Fruit fly (Drosophila melanogaster) whole organism, embryonic: ENCODE data around the gene ftz-f1.

ENCODE experiments used
- Adf1 ChIP-seq: fragments of 200-800 bp; sonication (Bioruptor generic); IDR thresholded peaks from 2 replicates; pipeline ENCODE4 v1.3.6; 2022; ENCODE audit warnings: missing biosample characterization, missing genetic modification characterization
- CG10267 ChIP-seq: fragments of 200-800 bp; sonication (Bioruptor generic); optimal IDR thresholded peaks from 2 replicates; lab custom pipeline; 2018; ENCODE audit warnings: missing biosample characterization, mild to moderate bottlenecking, missing genetic modification characterization, moderate library complexity
- CG12236 ChIP-seq: fragments of 200-800 bp; sonication (Bioruptor generic); optimal IDR thresholded peaks from 2 replicates; lab custom pipeline; 2016; ENCODE audit warnings: missing biosample characterization, missing genetic modification characterization
- CG12299 ChIP-seq: fragments of 200-800 bp; sonication (Bioruptor generic); optimal IDR thresholded peaks from 2 replicates; lab custom pipeline; 2018; ENCODE audit warnings: missing biosample characterization, mild to moderate bottlenecking, missing genetic modification characterization
- CG1233 ChIP-seq: fragments of 200-800 bp; sonication (Bioruptor generic); optimal IDR thresholded peaks from 4 replicates; lab custom pipeline; 2018; ENCODE audit warnings: missing biosample characterization, mild to moderate bottlenecking, missing genetic modification characterization
- CG15269 ChIP-seq: fragments of 200-800 bp; sonication (Bioruptor generic); optimal IDR thresholded peaks from 2 replicates; lab custom pipeline; 2018; ENCODE audit warnings: missing biosample characterization, mild to moderate bottlenecking, missing genetic modification characterization, moderate library complexity
- CG15514 ChIP-seq: fragments of 200-800 bp; sonication (Bioruptor generic); optimal IDR thresholded peaks from 3 replicates; lab custom pipeline; 2017; ENCODE audit warnings: missing biosample characterization, missing genetic modification characterization, mild to moderate bottlenecking, moderate library complexity, missing genetic modification reagents
- CG17361 ChIP-seq: fragments of 200-800 bp; sonication (Bioruptor generic); IDR thresholded peaks from 3 replicates; pipeline ENCODE4 v1.3.6; 2022; ENCODE audit warnings: missing biosample characterization, missing genetic modification characterization
- CG17829 ChIP-seq: fragments of 200-800 bp; optimal IDR thresholded peaks from 2 replicates; lab custom pipeline; 2019; ENCODE audit warnings: missing biosample characterization, mild to moderate bottlenecking, missing genetic modification characterization, moderate library complexity
- CG2120 ChIP-seq: fragments of 200-800 bp; sonication (Bioruptor generic); optimal IDR thresholded peaks from 3 replicates; lab custom pipeline; 2016; ENCODE audit warnings: missing biosample characterization, missing genetic modification characterization
- CG2129 ChIP-seq: fragments of 200-800 bp; sonication (Bioruptor generic); IDR thresholded peaks from 2 replicates; pipeline ENCODE4 v1.3.6; 2022; ENCODE audit warnings: missing biosample characterization, missing genetic modification characterization; ENCODE audit not compliant: partially characterized antibody
- CG2712 ChIP-seq: fragments of 200-800 bp; optimal IDR thresholded peaks from 3 replicates; lab custom pipeline; 2019; ENCODE audit warnings: missing biosample characterization, mild to moderate bottlenecking, missing genetic modification characterization, moderate library complexity
- CG34422 ChIP-seq: fragments of 200-800 bp; sonication (Bioruptor generic); IDR thresholded peaks from 3 replicates; pipeline ENCODE4 v1.3.6; 2022; ENCODE audit warnings: missing biosample characterization, missing genetic modification characterization
- CG5953 ChIP-seq: fragments of 200-800 bp; sonication (Bioruptor generic); IDR thresholded peaks from 2 replicates; pipeline ENCODE4 v1.3.6; 2022; ENCODE audit warnings: missing biosample characterization, missing genetic modification characterization
- CG9727 ChIP-seq: fragments of 200-800 bp; sonication (Bioruptor generic); optimal IDR thresholded peaks from 3 replicates; lab custom pipeline; 2017; ENCODE audit warnings: missing biosample characterization, mild to moderate bottlenecking, missing genetic modification characterization
- D19A ChIP-seq: fragments of 200-800 bp; optimal IDR thresholded peaks from 3 replicates; lab custom pipeline; 2019; ENCODE audit warnings: missing biosample characterization, mild to moderate bottlenecking, missing genetic modification characterization, moderate library complexity
- Dek ChIP-seq: fragments of 200-800 bp; sonication (Bioruptor generic); optimal IDR thresholded peaks from 3 replicates; lab custom pipeline; 2019; ENCODE audit warnings: missing biosample characterization, mild to moderate bottlenecking, missing genetic modification characterization, moderate library complexity
- Dp ChIP-seq: fragments of 200-800 bp; sonication (Bioruptor generic); optimal IDR thresholded peaks from 2 replicates; lab custom pipeline; 2018; ENCODE audit warnings: missing biosample characterization, mild to moderate bottlenecking, missing genetic modification characterization, moderate library complexity
- E2f2 ChIP-seq: fragments of 200-800 bp; sonication (Bioruptor generic); IDR thresholded peaks from 2 replicates; pipeline ENCODE4 v1.3.6; 2022; ENCODE audit warnings: missing biosample characterization, missing genetic modification characterization
- HLH4C ChIP-seq: fragments of 200-800 bp; sonication (Bioruptor generic); IDR thresholded peaks from 3 replicates; pipeline ENCODE4 v1.3.6; 2022; ENCODE audit warnings: missing biosample characterization, missing genetic modification characterization; ENCODE audit not compliant: partially characterized antibody
- HLH54F ChIP-seq: fragments of 200-800 bp; sonication (Bioruptor generic); optimal IDR thresholded peaks from 3 replicates; lab custom pipeline; 2016; ENCODE audit warnings: missing biosample characterization, missing genetic modification characterization
- HmgZ ChIP-seq: fragments of 200-800 bp; sonication (Bioruptor generic); optimal IDR thresholded peaks from 2 replicates; lab custom pipeline; 2018; ENCODE audit warnings: missing biosample characterization, mild to moderate bottlenecking, missing genetic modification characterization
- Hr3 ChIP-seq: fragments of 200-800 bp; sonication (Bioruptor generic); optimal IDR thresholded peaks from 3 replicates; lab custom pipeline; 2016; ENCODE audit warnings: missing biosample characterization, missing genetic modification characterization
- Lhr ChIP-seq: fragments of 200-800 bp; sonication (Bioruptor generic); optimal IDR thresholded peaks from 3 replicates; lab custom pipeline; 2017; ENCODE audit warnings: mild to moderate bottlenecking, missing biosample characterization, missing genetic modification reagents, missing genetic modification characterization
- MESR4 ChIP-seq: fragments of 200-800 bp; sonication (Bioruptor generic); optimal IDR thresholded peaks from 2 replicates; lab custom pipeline; 2018; ENCODE audit warnings: missing biosample characterization, mild to moderate bottlenecking, missing genetic modification characterization, moderate library complexity
- Meics ChIP-seq: fragments of 200-800 bp; sonication (Bioruptor generic); optimal IDR thresholded peaks from 2 replicates; lab custom pipeline; 2017; ENCODE audit warnings: missing biosample characterization, mild to moderate bottlenecking, missing genetic modification characterization
- NfI ChIP-seq: fragments of 200-800 bp; sonication (Bioruptor generic); optimal IDR thresholded peaks from 3 replicates; lab custom pipeline; 2018; ENCODE audit warnings: missing biosample characterization, mild to moderate bottlenecking, missing genetic modification characterization, moderate library complexity
- PHDP ChIP-seq: fragments of 200-800 bp; sonication (Bioruptor generic); optimal IDR thresholded peaks from 3 replicates; lab custom pipeline; 2018; ENCODE audit warnings: missing biosample characterization, mild to moderate bottlenecking, missing genetic modification characterization, moderate library complexity
- Scr ChIP-seq: fragments of 200-800 bp; sonication (Bioruptor generic); IDR thresholded peaks from 2 replicates; pipeline ENCODE4 v1.3.6; 2022; ENCODE audit warnings: missing biosample characterization, missing genetic modification characterization; ENCODE audit not compliant: partially characterized antibody
- cad ChIP-seq: fragments of >200 bp; optimal IDR thresholded peaks from 2 replicates; lab custom pipeline; 2017; ENCODE audit warnings: missing biosample characterization, missing genetic modification characterization
- dmrt99B ChIP-seq: fragments of 200-800 bp; sonication (Bioruptor generic); optimal IDR thresholded peaks from 2 replicates; lab custom pipeline; 2018; ENCODE audit warnings: missing biosample characterization, mild to moderate bottlenecking, missing genetic modification characterization, moderate library complexity
- fd102C ChIP-seq: fragments of 200-800 bp; sonication (Bioruptor generic); optimal IDR thresholded peaks from 2 replicates; lab custom pipeline; 2018; ENCODE audit warnings: missing biosample characterization, mild to moderate bottlenecking, missing genetic modification characterization, moderate library complexity
- gem ChIP-seq: fragments of 200-800 bp; sonication (Bioruptor generic); optimal IDR thresholded peaks from 2 replicates; lab custom pipeline; 2019; ENCODE audit warnings: missing biosample characterization, mild to moderate bottlenecking, missing genetic modification characterization, moderate library complexity
- gfzf ChIP-seq: fragments of 200-800 bp; sonication (Bioruptor generic); optimal IDR thresholded peaks from 2 replicates; lab custom pipeline; 2016; ENCODE audit warnings: missing biosample characterization, mild to moderate bottlenecking, missing genetic modification characterization, moderate library complexity
- kah ChIP-seq: fragments of 200-800 bp; sonication (Bioruptor generic); optimal IDR thresholded peaks from 2 replicates; lab custom pipeline; 2018; ENCODE audit warnings: missing biosample characterization, mild to moderate bottlenecking, missing genetic modification characterization
- kni ChIP-seq: fragments of 200-800 bp; sonication (Bioruptor generic); optimal IDR thresholded peaks from 3 replicates; lab custom pipeline; 2017; ENCODE audit warnings: mild to moderate bottlenecking, missing biosample characterization, missing genetic modification reagents, missing genetic modification characterization
- lab ChIP-seq: fragments of 200-800 bp; sonication (Bioruptor generic); optimal IDR thresholded peaks from 3 replicates; lab custom pipeline; 2017; ENCODE audit warnings: missing biosample characterization, missing genetic modification characterization, mild to moderate bottlenecking, moderate library complexity, missing genetic modification reagents
- lilli ChIP-seq: fragments of 200-800 bp; sonication (Bioruptor generic); optimal IDR thresholded peaks from 3 replicates; lab custom pipeline; 2016; ENCODE audit warnings: missing biosample characterization, missing genetic modification characterization
- odd ChIP-seq: fragments of 200-800 bp; sonication (Bioruptor generic); optimal IDR thresholded peaks from 2 replicates; lab custom pipeline; 2017; ENCODE audit warnings: missing biosample characterization, mild to moderate bottlenecking, missing genetic modification characterization
- p53 ChIP-seq: fragments of 200-800 bp; sonication (Bioruptor generic); optimal IDR thresholded peaks from 2 replicates; lab custom pipeline; 2016; ENCODE audit warnings: missing biosample characterization, missing genetic modification characterization
- phol ChIP-seq: fragments of 200-800 bp; sonication (Bioruptor generic); optimal IDR thresholded peaks from 3 replicates; lab custom pipeline; 2018; ENCODE audit warnings: missing biosample characterization, mild to moderate bottlenecking, missing genetic modification characterization, moderate library complexity
- ranshi ChIP-seq: fragments of 200-800 bp; sonication (Bioruptor generic); IDR thresholded peaks from 2 replicates; pipeline ENCODE4 v1.3.6; 2022; ENCODE audit warnings: missing biosample characterization, missing genetic modification characterization
- row ChIP-seq: fragments of 200-800 bp; sonication (Bioruptor generic); IDR thresholded peaks from 3 replicates; pipeline ENCODE4 v1.3.6; 2022; ENCODE audit warnings: missing biosample characterization, missing genetic modification characterization
- sima ChIP-seq: fragments of 200-800 bp; sonication (Bioruptor generic); optimal IDR thresholded peaks from 2 replicates; lab custom pipeline; 2016; ENCODE audit warnings: missing biosample characterization, missing genetic modification characterization
- tll ChIP-seq, 2 experiments: fragments of 200-800 bp in 1 of 2; fragments of >200 bp in 1 of 2; sonication (Bioruptor generic) in 1 of 2; optimal IDR thresholded peaks; 2 replicates each; lab custom pipeline; 2017 to 2019; ENCODE audit warnings: missing biosample characterization in 2 of 2, missing genetic modification characterization in 2 of 2, mild to moderate bottlenecking in 1 of 2, moderate library complexity in 1 of 2
- unc-4 ChIP-seq: fragments of 200-800 bp; sonication (Bioruptor generic); IDR thresholded peaks from 2 replicates; pipeline ENCODE4 v1.3.6; 2022; ENCODE audit warnings: missing biosample characterization, missing genetic modification characterization; ENCODE audit not compliant: partially characterized antibody
- zen2 ChIP-seq: fragments of 200-800 bp; sonication (Bioruptor generic); IDR thresholded peaks from 3 replicates; pipeline ENCODE4 v1.3.6; 2022; ENCODE audit warnings: missing biosample characterization, missing genetic modification characterization; ENCODE audit not compliant: partially characterized antibody

Gene ftz-f1

dm6 chr3L:18747953-18748756, 53.0 kb downstream of the ftz-f1 start, which contains the start of the genes Nufip and Atg3 (continued):
- TF ChIP-seq unc-4 (GFP tag; lab: Robert Waterston, UW), result peak; percentile 80
- TF ChIP-seq Hr3 (GFP tag; lab: Kevin White, UChicago), result peak; percentile 11
- peak; percentile 64; the same call in 2 of the 3 replicates for TF ChIP-seq CG17361
- peak; percentile 40 for TF ChIP-seq Dp
- TF ChIP-seq CG1233 (GFP tag; lab: Kevin White, UChicago), result peak; percentile 14
- TF ChIP-seq CG12236 (GFP tag; lab: Kevin White, UChicago), result no peak
- peak; percentile 64 for TF ChIP-seq gem (tag; lab: Kevin White, UChicago)
- TF ChIP-seq dmrt99B (tag; lab: Kevin White, UChicago), result peak; percentile 22
- TF ChIP-seq PHDP (tag; lab: Kevin White, UChicago), result peak; percentile 39
- TF ChIP-seq sima (GFP tag; lab: Kevin White, UChicago), result no peak
- TF ChIP-seq Scr (GFP tag; lab: Robert Waterston, UW), result peak; percentile 83
- no peak for TF ChIP-seq CG12299 (tag; lab: Kevin White, UChicago)
- TF ChIP-seq row (GFP tag; lab: Robert Waterston, UW), result peak; percentile 76
- TF ChIP-seq Dek (tag; lab: Kevin White, UChicago), result peak; percentile 13
- 0 out of 3 replicates have a peak, but pooled peaks have one; percentile 12 for TF ChIP-seq CG34422 (GFP tag; lab: Robert Waterston, UW)
- peak; percentile 53 for TF ChIP-seq CG2120 (GFP tag; lab: Kevin White, UChicago)
- peak; percentile 51 for TF ChIP-seq kah (GFP tag; lab: Kevin White, UChicago)
- TF ChIP-seq Adf1 (GFP tag; lab: Robert Waterston, UW), result no peak
- TF ChIP-seq HmgZ (tag; lab: Kevin White, UChicago), result peak; percentile 43
- TF ChIP-seq odd (GFP tag; lab: Kevin White, UChicago), result no peak
- TF ChIP-seq tll (GFP tag; optimal IDR thresholded peaks at IDR 0.05; lab: Kevin White, UChicago), result peak in 1 of 2 experiments; percentile 39
- TF ChIP-seq gfzf (GFP tag; lab: Kevin White, UChicago), result peak; percentile 76
- TF ChIP-seq HLH54F (GFP tag; lab: Kevin White, UChicago), result peak; percentile 48
- no peak for TF ChIP-seq lab
- peak; percentile 34 for TF ChIP-seq D19A (tag; lab: Kevin White, UChicago)
- TF ChIP-seq MESR4 (GFP tag; lab: Kevin White, UChicago), result peak; percentile 9
- peak; percentile 37 for TF ChIP-seq CG2712 (tag; lab: Kevin White, UChicago)
- TF ChIP-seq phol (tag; lab: Kevin White, UChicago), result peak; percentile 56
- TF ChIP-seq zen2, result peak; percentile 57; the same call in 2 of the 3 replicates
- TF ChIP-seq HLH4C, result peak; percentile 73; the same call in 2 of the 3 replicates
- no peak for TF ChIP-seq ranshi
- TF ChIP-seq p53 (GFP tag; lab: Kevin White, UChicago), result peak; percentile 14
- TF ChIP-seq CG9727 (GFP tag; lab: Kevin White, UChicago), result peak; percentile 54
- TF ChIP-seq CG2129, result peak; percentile 47
- peak; percentile 18 for TF ChIP-seq NfI (GFP tag; lab: Kevin White, UChicago)
- TF ChIP-seq Meics (GFP tag; lab: Kevin White, UChicago), result peak; percentile 37
- peak; percentile 50 for TF ChIP-seq lilli (GFP tag; lab: Kevin White, UChicago)
- TF ChIP-seq kni, result no peak
- peak; percentile 32 for TF ChIP-seq CG15269 (tag; lab: Kevin White, UChicago)
- TF ChIP-seq CG10267 (tag; lab: Kevin White, UChicago), result peak; percentile 55
- peak; percentile 53; the same call in 1 of the 2 replicates for TF ChIP-seq E2f2
- peak; percentile 51 for TF ChIP-seq CG17829 (tag; lab: Kevin White, UChicago)
- TF ChIP-seq cad (GFP tag; lab: Kevin White, UChicago), result no peak
- TF ChIP-seq fd102C (GFP tag; lab: Kevin White, UChicago), result no peak
- TF ChIP-seq CG5953 (GFP tag; lab: Robert Waterston, UW), result no peak
- TF ChIP-seq Lhr (GFP tag; lab: Kevin White, UChicago), result peak; percentile 34
- peak; percentile 31 for TF ChIP-seq CG15514 (GFP tag; lab: Kevin White, UChicago)
